Worm (Caenorhabditis elegans) whole organism, L2 larva: ENCODE results near the gene Y69E1A.1.
A peak's percentile ranks its signal among the peaks of the same experiment; 100 is the strongest.

ENCODE experiments used
- F13H6.1 ChIP-seq: sonication (generic microtip); optimal IDR thresholded peaks from 2 replicates; lab custom pipeline; 2016; ENCODE audit warnings: missing genetic modification characterization, missing compliant biosample characterization
- R02D3.7 ChIP-seq: fragments of 150-350 bp; optimal IDR thresholded peaks from 2 replicates; lab custom pipeline; 2014; ENCODE audit warnings: missing biosample characterization, missing genetic modification characterization
- Y55F3AM.14 ChIP-seq: fragments of 200-800 bp; sonication (Bioruptor generic); optimal IDR thresholded peaks from 2 replicates; lab custom pipeline; 2018; ENCODE audit warnings: mild to moderate bottlenecking, missing genetic modification characterization, missing compliant biosample characterization
- ZK546.5 ChIP-seq: sonication (generic microtip); optimal IDR thresholded peaks from 2 replicates; lab custom pipeline; 2017; ENCODE audit warnings: missing biosample characterization, missing genetic modification characterization
- aly-2 ChIP-seq: fragments of 150-350 bp; optimal IDR thresholded peaks from 2 replicates; lab custom pipeline; 2014; ENCODE audit warnings: missing biosample characterization, missing genetic modification characterization
- ama-1 ChIP-seq: fragments of 150-350 bp; optimal IDR thresholded peaks from 2 replicates; lab custom pipeline; 2018; ENCODE audit warnings: inconsistent platforms
- blmp-1 ChIP-seq: sonication (generic microtip); optimal IDR thresholded peaks from 2 replicates; lab custom pipeline; 2017; ENCODE audit warnings: missing genetic modification characterization, mild to moderate bottlenecking, missing compliant biosample characterization, antibody characterized with exemption, moderate library complexity; ENCODE audit not compliant: insufficient read depth
- ceh-16 ChIP-seq: fragments of 150-350 bp; optimal IDR thresholded peaks from 2 replicates; lab custom pipeline; 2014; ENCODE audit warnings: missing biosample characterization, missing genetic modification characterization
- ceh-82 ChIP-seq: fragments of 150-350 bp; optimal IDR thresholded peaks from 2 replicates; lab custom pipeline; 2014; ENCODE audit warnings: missing biosample characterization, missing genetic modification characterization
- crh-2 ChIP-seq: sonication (generic microtip); optimal IDR thresholded peaks from 2 replicates; lab custom pipeline; 2017; ENCODE audit warnings: missing biosample characterization, missing genetic modification characterization
- dmd-4 ChIP-seq: sonication (generic microtip); optimal IDR thresholded peaks from 2 replicates; lab custom pipeline; 2017; ENCODE audit warnings: missing biosample characterization, missing genetic modification characterization
- egl-27 ChIP-seq: sonication (generic microtip); optimal IDR thresholded peaks from 3 replicates; lab custom pipeline; 2017; ENCODE audit warnings: missing biosample characterization, missing genetic modification reagents, missing genetic modification characterization
- elt-1 ChIP-seq: fragments of 150-350 bp; optimal IDR thresholded peaks from 2 replicates; lab custom pipeline; 2014; ENCODE audit warnings: missing biosample characterization, missing genetic modification characterization
- fos-1 ChIP-seq: fragments of 150-350 bp; optimal IDR thresholded peaks from 2 replicates; lab custom pipeline; 2014; ENCODE audit warnings: missing biosample characterization, missing genetic modification characterization
- gmeb-1 ChIP-seq: fragments of 150-350 bp; optimal IDR thresholded peaks from 2 replicates; lab custom pipeline; 2014; ENCODE audit warnings: missing biosample characterization, missing genetic modification characterization
- lin-11 ChIP-seq: fragments of 150-350 bp; sonication (generic microtip); optimal IDR thresholded peaks from 2 replicates; lab custom pipeline; 2014; ENCODE audit warnings: missing biosample characterization, missing genetic modification characterization, inconsistent platforms, mixed read lengths
- lsy-2 ChIP-seq, 2 experiments: fragments of 150-350 bp in 1 of 2; sonication (generic microtip) in 1 of 2; optimal IDR thresholded peaks; 2 replicates each; lab custom pipeline; 2014 to 2017; ENCODE audit warnings: missing biosample characterization in 2 of 2, missing genetic modification characterization in 2 of 2
- mab-5 ChIP-seq: fragments of 150-350 bp; optimal IDR thresholded peaks from 2 replicates; lab custom pipeline; 2014; ENCODE audit warnings: missing biosample characterization, missing genetic modification characterization
- mbf-1 ChIP-seq: sonication (generic microtip); optimal IDR thresholded peaks from 2 replicates; lab custom pipeline; 2017; ENCODE audit warnings: missing biosample characterization, missing genetic modification characterization
- mdl-1 ChIP-seq, 2 experiments: fragments of 150-350 bp in 1 of 2; sonication (generic microtip) in 1 of 2; optimal IDR thresholded peaks; 2 replicates each; lab custom pipeline; 2017; ENCODE audit warnings: missing biosample characterization in 2 of 2, missing genetic modification characterization in 2 of 2
- nhr-11 ChIP-seq: fragments of 150-350 bp; optimal IDR thresholded peaks from 2 replicates; lab custom pipeline; 2014; ENCODE audit warnings: missing biosample characterization, missing genetic modification characterization
- nhr-12 ChIP-seq: fragments of 150-350 bp; optimal IDR thresholded peaks from 2 replicates; lab custom pipeline; 2014; ENCODE audit warnings: missing biosample characterization, missing genetic modification characterization
- nhr-129 ChIP-seq: fragments of 150-350 bp; optimal IDR thresholded peaks from 2 replicates; lab custom pipeline; 2014; ENCODE audit warnings: missing biosample characterization, missing genetic modification characterization
- nhr-23 ChIP-seq: fragments of 150-350 bp; optimal IDR thresholded peaks from 2 replicates; lab custom pipeline; 2014; ENCODE audit warnings: missing biosample characterization, missing genetic modification reagents, missing genetic modification characterization
- nhr-25 ChIP-seq: fragments of 150-350 bp; sonication (generic microtip); optimal IDR thresholded peaks from 3 replicates; lab custom pipeline; 2014; ENCODE audit warnings: missing biosample characterization, missing genetic modification characterization
- nhr-6 ChIP-seq: fragments of 150-350 bp; optimal IDR thresholded peaks from 2 replicates; lab custom pipeline; 2014; ENCODE audit warnings: missing biosample characterization, missing genetic modification characterization
- nhr-77 ChIP-seq: fragments of 150-350 bp; optimal IDR thresholded peaks from 2 replicates; lab custom pipeline; 2014; ENCODE audit warnings: missing biosample characterization, missing genetic modification characterization
- skn-1 ChIP-seq: sonication (generic microtip); optimal IDR thresholded peaks from 2 replicates; lab custom pipeline; 2017; ENCODE audit warnings: missing biosample characterization, missing genetic modification characterization
- sma-3 ChIP-seq: sonication (generic microtip); optimal IDR thresholded peaks from 2 replicates; lab custom pipeline; 2016; ENCODE audit warnings: missing genetic modification reagents, missing genetic modification characterization, missing compliant biosample characterization
- sma-9 ChIP-seq, 2 experiments: fragments of 150-350 bp in 1 of 2; sonication (generic microtip) in 1 of 2; optimal IDR thresholded peaks; 2 replicates each; lab custom pipeline; 2014 to 2016; ENCODE audit warnings: missing genetic modification characterization in 2 of 2, mild to moderate bottlenecking in 1 of 2, missing biosample characterization in 1 of 2, missing compliant biosample characterization in 1 of 2, missing genetic modification reagents in 1 of 2, moderate library complexity in 1 of 2
- snpc-4 ChIP-seq: fragments of 150-350 bp; optimal IDR thresholded peaks from 2 replicates; lab custom pipeline; 2014; ENCODE audit warnings: missing biosample characterization, missing genetic modification characterization
- unc-55 ChIP-seq: fragments of 150-350 bp; sonication (generic microtip); optimal IDR thresholded peaks from 3 replicates; lab custom pipeline; 2014; ENCODE audit warnings: missing biosample characterization, missing genetic modification reagents, missing genetic modification characterization
- unc-62 ChIP-seq: fragments of 150-350 bp; optimal IDR thresholded peaks from 2 replicates; lab custom pipeline; 2014; ENCODE audit warnings: missing biosample characterization, missing genetic modification reagents, missing genetic modification characterization
- ztf-11 ChIP-seq: sonication (generic microtip); optimal IDR thresholded peaks from 2 replicates; lab custom pipeline; 2017; ENCODE audit warnings: missing biosample characterization, missing genetic modification characterization

Gene Y69E1A.1

ce11 chrIV:10916134-10916533, 32.6 kb downstream of the Y69E1A.1 start:
- TF ChIP-seq ama-1 (lab: Kevin White, UChicago) (no peak), nhr-77 (tag; lab: Kevin White, UChicago) (no peak), lin-11 (tag; lab: Kevin White, UChicago) (no peak), nhr-25 (tag; lab: Kevin White, UChicago) (no peak), elt-1 (tag; lab: Kevin White, UChicago) (peak; percentile 49), aly-2 (no peak), mdl-1 (tag; optimal IDR thresholded peaks at IDR 0.05; lab: Kevin White, UChicago) (no peak), ceh-16 (peak; percentile 69)

ce11 chrIV:10915388-10915787, 33.3 kb downstream of the Y69E1A.1 start, which contains the start of gene ZK593.3:
Gene ZK593.3, plus strand, starts transcription at chrIV:10915688.
- TF ChIP-seq ama-1 (lab: Kevin White, UChicago) (no peak), nhr-77 (tag; lab: Kevin White, UChicago) (no peak), Y55F3AM.14 (GFP tag; lab: Kevin White, UChicago) (no peak), nhr-12 (tag; lab: Kevin White, UChicago) (no peak), nhr-6 (tag; lab: Kevin White, UChicago) (no peak), mbf-1 (tag; lab: Kevin White, UChicago) (no peak), unc-62 (GFP tag; lab: Kevin White, UChicago) (no peak), F13H6.1 (tag; lab: Kevin White, UChicago) (no peak), lin-11 (tag; lab: Kevin White, UChicago) (no peak), nhr-11 (tag; lab: Kevin White, UChicago) (no peak), gmeb-1 (tag; lab: Kevin White, UChicago) (no peak), ZK546.5 (tag; lab: Kevin White, UChicago) (no peak), elt-1 (tag; lab: Kevin White, UChicago) (no peak), nhr-25 (tag; lab: Kevin White, UChicago) (no peak), fos-1 (tag; lab: Kevin White, UChicago) (no peak)

DNA sequence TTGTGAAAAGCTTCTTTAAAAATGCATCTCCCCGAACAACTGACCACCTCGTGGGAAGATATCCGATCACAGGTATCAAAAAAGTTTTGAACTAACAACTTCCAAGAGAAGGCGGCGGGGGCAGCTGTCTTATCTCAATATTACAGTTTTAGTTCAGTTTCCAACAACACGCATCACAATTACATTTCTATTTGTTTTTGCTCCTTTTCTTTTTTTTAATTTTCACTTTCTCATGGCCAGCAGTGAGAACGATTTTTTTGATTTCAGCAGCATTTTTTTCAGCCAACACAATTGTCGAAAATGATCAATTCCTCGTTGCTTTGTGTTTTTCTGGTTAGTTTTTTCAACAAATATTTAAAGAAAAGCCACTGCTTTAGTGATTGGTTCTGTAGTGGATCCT, 35.6 kb downstream of the Y69E1A.1 start, which contains the start of gene ZK593.2:
Gene ZK593.2 (plus strand): TSS at position 301 of the 400 bp plus-strand sequence.
- TF ChIP-seq snpc-4 (no peak), ceh-82 (no peak), mbf-1 (tag; lab: Kevin White, UChicago) (no peak), mdl-1 (tag; optimal IDR thresholded peaks at IDR 0.05; lab: Kevin White, UChicago) (no peak), nhr-77 (tag; lab: Kevin White, UChicago) (no peak), ZK546.5 (tag; lab: Kevin White, UChicago) (no peak), R02D3.7 (tag; lab: Kevin White, UChicago) (no peak), lsy-2 (tag; optimal IDR thresholded peaks at IDR 0.05; lab: Kevin White, UChicago) (no peak), gmeb-1 (tag; lab: Kevin White, UChicago) (no peak), blmp-1 (tag; lab: Kevin White, UChicago) (no peak), nhr-23 (tag; lab: Kevin White, UChicago) (no peak), dmd-4 (tag; lab: Kevin White, UChicago) (no peak), fos-1 (tag; lab: Kevin White, UChicago) (no peak)
- TF ChIP-seq, all 48 proteins: peak for 0

DNA sequence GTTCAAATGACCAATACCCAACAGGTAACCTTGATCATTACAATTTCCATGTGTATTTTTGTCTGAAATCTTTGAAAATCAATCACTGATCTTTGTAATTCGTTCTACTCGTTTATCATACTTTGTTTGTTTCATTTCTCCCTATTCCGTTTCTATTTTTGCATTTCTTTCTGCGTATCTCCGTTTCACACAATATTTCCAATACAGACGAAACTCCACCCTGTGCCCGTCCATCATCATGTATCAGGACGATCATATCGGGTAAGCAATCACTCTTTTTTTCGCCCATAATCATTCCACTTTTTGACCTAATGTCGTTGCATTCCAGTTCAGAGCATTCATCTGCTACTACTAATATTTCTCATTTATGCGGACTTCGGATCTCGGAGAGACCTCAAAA, 39.0 kb downstream of the Y69E1A.1 start, which contains the start of gene pyk-2:
Gene pyk-2 (plus strand): TSS at position 206 of the 400 bp plus-strand sequence.
- no peak for TF ChIP-seq skn-1 (tag; lab: Kevin White, UChicago)
- TF ChIP-seq lsy-2 (tag; optimal IDR thresholded peaks at IDR 0.05; lab: Kevin White, UChicago): no peak
- no peak for TF ChIP-seq ama-1 (lab: Kevin White, UChicago)
- peak; percentile 48 for TF ChIP-seq sma-3 (GFP tag; lab: Kevin White, UChicago)
- no peak for TF ChIP-seq nhr-77 (tag; lab: Kevin White, UChicago)
- peak; percentile 45 for TF ChIP-seq nhr-129 (tag; lab: Kevin White, UChicago)
- TF ChIP-seq fos-1 (tag; lab: Kevin White, UChicago): peak; percentile 70
- no peak for TF ChIP-seq unc-55 (GFP tag; lab: Kevin White, UChicago)
- no peak for TF ChIP-seq unc-62 (GFP tag; lab: Kevin White, UChicago)
- TF ChIP-seq crh-2 (tag; lab: Kevin White, UChicago): peak; percentile 64
- TF ChIP-seq sma-9 (GFP tag; optimal IDR thresholded peaks at IDR 0.05; lab: Kevin White, UChicago): peak; percentile 78
- no peak for TF ChIP-seq sma-9 (tag; optimal IDR thresholded peaks at IDR 0.05; lab: Kevin White, UChicago)

DNA sequence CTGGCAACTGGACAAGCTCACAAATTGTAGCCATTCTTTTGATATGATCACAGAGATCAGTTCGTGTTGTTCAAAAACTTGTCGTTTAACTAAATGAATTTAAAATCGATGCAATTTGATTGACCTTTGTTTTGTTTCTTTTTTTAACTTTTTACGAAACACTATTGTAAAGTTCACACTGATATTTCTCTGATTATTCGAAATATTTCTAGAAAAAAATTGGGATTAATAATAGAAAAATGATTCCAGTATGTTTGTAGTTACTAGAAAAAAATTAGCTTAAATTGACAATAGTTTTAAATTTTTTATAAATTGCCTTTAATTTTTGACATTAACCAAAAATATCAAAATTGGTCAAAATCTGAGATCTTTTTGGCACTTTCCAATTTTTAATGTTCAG, 39.5 kb downstream of the Y69E1A.1 start, which contains the start of gene ZK596.2:
Gene ZK596.2 (minus strand): TSS at position 101 of the 400 bp plus-strand sequence.
- TF ChIP-seq F13H6.1 (tag; lab: Kevin White, UChicago) (no peak), ZK546.5 (tag; lab: Kevin White, UChicago) (no peak), egl-27 (tag; lab: Kevin White, UChicago) (no peak), sma-3 (GFP tag; lab: Kevin White, UChicago) (no peak), dmd-4 (tag; lab: Kevin White, UChicago) (no peak), sma-9 (GFP tag; optimal IDR thresholded peaks at IDR 0.05; lab: Kevin White, UChicago) (no peak), sma-9 (tag; optimal IDR thresholded peaks at IDR 0.05; lab: Kevin White, UChicago) (no peak), ztf-11 (tag; lab: Kevin White, UChicago) (no peak), mab-5 (tag; lab: Kevin White, UChicago) (no peak), nhr-25 (tag; lab: Kevin White, UChicago) (no peak), nhr-11 (tag; lab: Kevin White, UChicago) (no peak)
